Worm (Caenorhabditis elegans): ENCODE results near the gene bpl-1.

DNA sequence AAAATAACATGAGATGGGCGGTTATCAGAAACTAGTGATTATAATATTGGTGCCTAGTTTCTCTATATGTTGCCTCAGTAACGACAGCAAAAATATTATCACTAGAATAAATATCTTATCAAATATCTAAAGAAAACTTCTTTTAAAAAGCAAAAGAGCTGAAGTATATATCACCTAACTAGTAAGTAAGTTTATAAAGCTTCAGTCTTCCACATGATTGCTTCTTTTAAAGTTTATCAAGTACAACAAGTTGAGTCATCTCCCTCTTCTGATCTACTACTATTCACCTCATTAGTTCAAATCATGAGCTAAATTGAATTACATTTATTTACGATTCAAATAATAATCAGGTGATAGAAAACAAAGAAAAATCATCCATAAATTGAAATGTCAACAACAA, 14.1 kb downstream of the bpl-1 start:
- TF ChIP-seq unc-3 (GFP tag; conservative IDR thresholded peaks at IDR 0.05), result no peak
- no peak for TF ChIP-seq unc-3 (tag; optimal IDR thresholded peaks at IDR 0.05)
- TF ChIP-seq pros-1 (tag; optimal IDR thresholded peaks at IDR 0.05), result no peak
- no peak for TF ChIP-seq fkh-10 (GFP tag; optimal IDR thresholded peaks at IDR 0.05)
- TF ChIP-seq rnt-1 (tag; optimal IDR thresholded peaks at IDR 0.05), result no peak
- TF ChIP-seq nhr-11 (tag; optimal IDR thresholded peaks at IDR 0.05), result no peak
